Worm (Caenorhabditis elegans): ENCODE data around the gene cpg-7.
A peak's percentile ranks its signal among the peaks of the same experiment; 100 is the strongest.

Gene cpg-7

DNA sequence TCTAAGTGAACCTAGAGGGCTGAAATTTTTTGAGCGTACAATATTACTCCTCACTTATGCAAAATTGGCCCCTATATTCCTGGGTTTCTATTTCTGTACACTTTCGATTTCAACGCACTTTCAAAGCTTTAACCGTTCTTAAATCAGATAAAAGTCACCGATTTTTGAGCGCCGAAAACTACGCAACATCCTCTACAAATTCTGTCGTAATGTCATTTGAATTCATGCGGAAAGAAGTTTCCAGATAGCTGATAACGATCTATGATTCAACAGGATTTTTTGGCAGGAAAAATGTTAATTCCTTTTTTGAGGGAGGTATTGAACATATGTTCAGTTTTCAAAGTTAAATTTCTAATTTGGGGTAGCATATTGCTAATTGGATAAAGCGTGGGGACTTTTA, 3.8 kb upstream of the cpg-7 start:
- TF ChIP-seq ceh-82 (tag; optimal IDR thresholded peaks at IDR 0.05), result no peak
- no peak for TF ChIP-seq skn-1 (tag; optimal IDR thresholded peaks at IDR 0.05)
- TF ChIP-seq blmp-1 (tag; optimal IDR thresholded peaks at IDR 0.05; ENCODE audit: insufficient read depth), result no peak
- no peak for TF ChIP-seq nhr-21 (tag; optimal IDR thresholded peaks at IDR 0.05)
- no peak for TF ChIP-seq nhr-77 (tag; optimal IDR thresholded peaks at IDR 0.05)
- no peak for TF ChIP-seq ceh-16 (tag; optimal IDR thresholded peaks at IDR 0.05)
- TF ChIP-seq ztf-11 (tag; optimal IDR thresholded peaks at IDR 0.05), result no peak
- no peak for TF ChIP-seq crh-2 (tag; optimal IDR thresholded peaks at IDR 0.05)
- no peak for TF ChIP-seq ZK546.5 (tag; optimal IDR thresholded peaks at IDR 0.05)
- no peak for TF ChIP-seq lsy-2 (tag; optimal IDR thresholded peaks at IDR 0.05)
- no peak for TF ChIP-seq gmeb-1 (tag; optimal IDR thresholded peaks at IDR 0.05)
- TF ChIP-seq R02D3.7 (tag; optimal IDR thresholded peaks at IDR 0.05), result no peak
- TF ChIP-seq peb-1 (tag; optimal IDR thresholded peaks at IDR 0.05), result no peak
- TF ChIP-seq snpc-4 (tag; optimal IDR thresholded peaks at IDR 0.05), result no peak
- TF ChIP-seq sem-4 (tag; optimal IDR thresholded peaks at IDR 0.05), result no peak
- no peak for TF ChIP-seq unc-62 (GFP tag; optimal IDR thresholded peaks at IDR 0.05)
- TF ChIP-seq C34F6.9 (tag; optimal IDR thresholded peaks at IDR 0.05), result no peak
- TF ChIP-seq F13H6.1 (tag; optimal IDR thresholded peaks at IDR 0.05), result no peak
- no peak for TF ChIP-seq nhr-11 (tag; optimal IDR thresholded peaks at IDR 0.05)
- TF ChIP-seq elt-1 (tag; optimal IDR thresholded peaks at IDR 0.05), result no peak

DNA sequence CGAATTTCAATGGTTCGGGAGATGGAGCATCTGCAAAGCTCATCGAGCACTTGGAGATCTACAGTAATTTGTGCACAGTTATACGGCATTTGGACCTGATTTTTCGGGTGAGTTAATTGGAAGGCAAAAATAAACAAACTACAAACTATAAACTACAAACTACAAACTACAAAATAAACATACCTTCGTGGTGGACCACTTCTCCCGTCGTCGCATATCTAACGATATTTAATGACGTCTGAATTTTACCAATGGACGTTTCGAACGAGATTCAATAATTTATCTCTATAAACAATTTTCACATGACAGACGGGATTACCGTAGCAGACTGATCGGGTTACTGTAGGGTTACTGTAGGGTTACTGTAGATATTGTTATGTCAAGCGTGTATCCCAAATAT, 2.9 kb downstream of the cpg-7 start:
- TF ChIP-seq nhr-25 (tag; optimal IDR thresholded peaks at IDR 0.05) (no peak), ama-1 (optimal IDR thresholded peaks at IDR 0.05) (no peak), mab-5 (tag; optimal IDR thresholded peaks at IDR 0.05) (no peak), C34F6.9 (tag; optimal IDR thresholded peaks at IDR 0.05) (no peak), ceh-82 (tag; optimal IDR thresholded peaks at IDR 0.05) (no peak), lin-39 (tag; optimal IDR thresholded peaks at IDR 0.05) (no peak), lsy-2 (tag; optimal IDR thresholded peaks at IDR 0.05) (no peak), gmeb-1 (tag; optimal IDR thresholded peaks at IDR 0.05) (no peak), ZK546.5 (tag; optimal IDR thresholded peaks at IDR 0.05) (no peak), mbf-1 (tag; optimal IDR thresholded peaks at IDR 0.05) (no peak), mdl-1 (tag; optimal IDR thresholded peaks at IDR 0.05) (no peak)

DNA sequence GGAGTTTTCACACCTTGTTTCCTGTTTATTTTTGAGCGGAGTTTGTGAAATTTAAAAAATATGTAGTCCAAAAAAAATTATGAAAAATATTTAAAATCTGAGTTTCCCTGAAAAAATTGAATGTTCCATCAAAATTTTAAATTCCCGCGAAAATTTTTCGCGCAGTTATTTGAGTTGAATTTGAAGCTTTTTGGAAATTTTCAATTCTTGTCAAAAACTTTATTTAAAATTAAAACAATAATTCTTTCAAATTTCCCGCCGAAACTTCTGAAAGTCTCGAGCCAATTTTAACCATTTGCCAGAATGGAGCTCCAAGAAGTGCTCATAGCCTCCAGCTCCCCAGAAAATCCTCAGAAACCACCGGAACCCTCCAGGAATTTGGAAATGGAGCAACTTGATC, 4.6 kb downstream of the cpg-7 start, which contains the start of gene gur-4:
Gene gur-4, plus strand, starts transcription at position 301 of the 400 bp plus-strand sequence.
- TF ChIP-seq elt-1 (tag; optimal IDR thresholded peaks at IDR 0.05) (no peak), nhr-25 (tag; optimal IDR thresholded peaks at IDR 0.05) (no peak), lin-39 (tag; optimal IDR thresholded peaks at IDR 0.05) (no peak), ztf-11 (tag; optimal IDR thresholded peaks at IDR 0.05) (no peak), alr-1 (tag; optimal IDR thresholded peaks at IDR 0.05) (no peak)

DNA sequence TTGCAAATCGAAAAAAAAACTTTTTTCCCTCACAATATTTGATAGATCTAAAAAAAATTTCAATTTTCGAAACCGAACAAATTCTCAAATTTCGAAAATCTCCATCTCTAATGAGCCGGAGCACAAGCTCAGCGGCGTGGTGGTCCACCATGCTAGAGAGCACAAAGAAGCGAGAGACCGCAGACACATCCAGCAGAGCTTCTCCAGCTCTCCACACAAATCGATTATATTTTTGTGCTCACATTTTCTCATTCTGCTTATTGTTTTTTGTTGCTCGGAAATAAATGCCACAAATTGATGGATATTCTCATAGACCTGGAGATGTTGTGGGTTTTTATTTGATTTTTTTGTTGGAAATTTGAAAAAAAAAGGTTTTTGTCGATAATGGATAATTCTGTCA, 6.9 kb downstream of the cpg-7 start:
- TF ChIP-seq C34F6.9 (tag; optimal IDR thresholded peaks at IDR 0.05) (peak; percentile 53), unc-55 (GFP tag; optimal IDR thresholded peaks at IDR 0.05) (peak; percentile 30), lsy-2 (tag; optimal IDR thresholded peaks at IDR 0.05) (peak in 1 of 2 experiments; percentile 11), snpc-4 (tag; optimal IDR thresholded peaks at IDR 0.05) (no peak)

DNA sequence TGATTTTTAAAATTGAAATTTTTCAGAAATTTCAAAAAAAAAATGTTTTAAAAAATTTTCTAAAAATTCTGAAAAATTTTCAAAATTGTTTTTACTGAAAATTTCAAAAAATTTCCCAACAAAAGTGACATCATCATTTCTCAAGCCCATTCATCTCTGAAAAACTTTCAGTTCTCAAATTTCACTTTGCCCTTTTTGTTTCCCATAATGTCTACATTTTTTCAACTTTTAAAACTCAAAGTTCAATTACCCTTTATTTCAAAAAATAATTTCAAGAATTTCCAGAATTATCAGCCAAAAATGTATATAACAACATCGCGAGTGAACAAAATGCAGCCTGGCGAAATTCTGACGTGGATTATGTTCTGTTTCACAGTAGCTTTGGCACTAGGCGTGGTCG, 8.1 kb downstream of the cpg-7 start, which contains the start of gene bkip-1:
Gene bkip-1, plus strand, starts transcription at position 301 of the 400 bp plus-strand sequence.
- TF ChIP-seq ama-1 (optimal IDR thresholded peaks at IDR 0.05) (no peak), unc-39 (tag; optimal IDR thresholded peaks at IDR 0.05) (no peak), R02D3.7 (tag; optimal IDR thresholded peaks at IDR 0.05) (no peak), blmp-1 (tag; optimal IDR thresholded peaks at IDR 0.05; ENCODE audit: insufficient read depth) (no peak), ceh-82 (tag; optimal IDR thresholded peaks at IDR 0.05) (no peak), mbf-1 (tag; optimal IDR thresholded peaks at IDR 0.05) (no peak)

DNA sequence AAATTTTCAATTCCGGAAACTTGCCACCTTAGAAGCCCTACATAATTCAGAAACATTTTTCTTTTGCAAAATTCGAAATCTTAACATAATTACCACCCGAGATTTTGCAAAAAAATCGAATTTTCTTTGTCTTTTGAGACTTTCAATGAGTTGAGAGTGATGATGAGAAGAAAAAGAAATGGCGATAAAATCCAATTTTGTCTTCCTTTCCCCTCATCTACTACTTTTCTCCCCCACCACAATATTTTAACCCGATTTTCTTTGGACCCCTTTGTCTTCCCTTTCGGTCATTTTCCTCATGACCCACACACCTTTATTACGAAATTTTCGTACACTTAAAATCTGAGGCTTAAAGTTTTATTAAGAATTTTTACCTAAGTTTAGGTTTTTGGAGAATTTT, 10.7 kb downstream of the cpg-7 start:
- TF ChIP-seq nhr-237 (tag; optimal IDR thresholded peaks at IDR 0.05), result no peak
- TF ChIP-seq mbf-1 (tag; optimal IDR thresholded peaks at IDR 0.05), result no peak
- no peak for TF ChIP-seq nhr-12 (tag; optimal IDR thresholded peaks at IDR 0.05)
- no peak for TF ChIP-seq sma-3 (GFP tag; optimal IDR thresholded peaks at IDR 0.05)
- no peak for TF ChIP-seq unc-55 (GFP tag; optimal IDR thresholded peaks at IDR 0.05)
- TF ChIP-seq C34F6.9 (tag; optimal IDR thresholded peaks at IDR 0.05), result no peak
- no peak for TF ChIP-seq gmeb-1 (tag; optimal IDR thresholded peaks at IDR 0.05)
- TF ChIP-seq unc-62 (GFP tag; optimal IDR thresholded peaks at IDR 0.05), result no peak
- no peak for TF ChIP-seq egl-27 (tag; optimal IDR thresholded peaks at IDR 0.05)
- no peak for TF ChIP-seq Y55F3AM.14 (GFP tag; optimal IDR thresholded peaks at IDR 0.05)
- no peak for TF ChIP-seq R02D3.7 (tag; optimal IDR thresholded peaks at IDR 0.05)
- no peak for TF ChIP-seq lin-11 (tag; optimal IDR thresholded peaks at IDR 0.05)
- no peak for TF ChIP-seq nhr-10 (tag; optimal IDR thresholded peaks at IDR 0.05)
- TF ChIP-seq nhr-23 (tag; optimal IDR thresholded peaks at IDR 0.05), result no peak
- no peak for TF ChIP-seq nhr-25 (tag; optimal IDR thresholded peaks at IDR 0.05)
- no peak for TF ChIP-seq nhr-6 (tag; optimal IDR thresholded peaks at IDR 0.05)
- TF ChIP-seq dmd-4 (tag; optimal IDR thresholded peaks at IDR 0.05), result no peak
- TF ChIP-seq blmp-1 (tag; optimal IDR thresholded peaks at IDR 0.05; ENCODE audit: insufficient read depth), result no peak
- no peak for TF ChIP-seq nhr-129 (tag; optimal IDR thresholded peaks at IDR 0.05)
- TF ChIP-seq nhr-21 (tag; optimal IDR thresholded peaks at IDR 0.05), result no peak
